Worm (Caenorhabditis elegans): Measurements from ENCODE around the gene F19B6.10.

DNA sequence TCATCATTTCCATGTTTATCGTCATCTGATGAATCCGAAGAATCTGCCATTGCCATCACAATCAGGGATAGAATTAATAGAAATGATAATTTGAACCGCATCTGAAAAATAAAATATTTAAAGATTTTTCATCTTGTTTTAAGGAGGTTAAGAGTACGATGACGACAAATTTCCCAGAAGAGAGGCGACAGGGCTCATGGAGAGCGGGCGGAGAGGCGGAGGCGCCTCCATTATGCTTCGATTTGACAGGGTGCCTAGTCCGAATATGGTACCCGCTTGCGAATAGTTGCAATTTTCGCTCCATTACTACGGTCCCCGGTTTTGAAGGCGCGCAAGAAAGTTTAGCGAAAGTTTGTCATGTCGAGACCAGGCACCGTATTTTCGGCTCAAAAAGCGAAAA, 48.1 kb downstream of the F19B6.10 start, which contains the start of gene F28D1.6:
- TF ChIP-seq unc-55 (GFP tag; optimal IDR thresholded peaks at IDR 0.05) = no peak
- TF ChIP-seq hlh-6 (tag; optimal IDR thresholded peaks at IDR 0.05) = no peak
- no peak for TF ChIP-seq nfya-1 (tag; optimal IDR thresholded peaks at IDR 0.05)
